Worm (Caenorhabditis elegans) whole organism, L4 larva: ENCODE data around the gene mdt-22.

Experiments used
- D1046.2 ChIP-seq: fragments of 200-800 bp; sonication (Bioruptor generic); IDR thresholded peaks from 2 replicates; pipeline ENCODE4 v1.3.6; 2022; ENCODE audit warnings: missing genetic modification characterization, missing compliant biosample characterization
- F37D6.2 ChIP-seq: sonication (generic microtip); optimal IDR thresholded peaks from 2 replicates; lab custom pipeline; 2016; ENCODE audit warnings: mild to moderate bottlenecking, missing genetic modification characterization, missing compliant biosample characterization
- Y105C5A.15 ChIP-seq: fragments of 200-800 bp; sonication (Bioruptor generic); IDR thresholded peaks from 2 replicates; pipeline ENCODE4 v1.3.6; 2022; ENCODE audit warnings: missing genetic modification characterization, missing compliant biosample characterization
- Y75B8A.6 ChIP-seq: fragments of 200-800 bp; sonication (Bioruptor generic); IDR thresholded peaks from 2 replicates; pipeline ENCODE4 v1.3.6; 2022; ENCODE audit warnings: missing genetic modification reagents, missing genetic modification characterization, missing compliant biosample characterization
- ZK546.5 ChIP-seq, 2 experiments: sonication (generic microtip); optimal IDR thresholded peaks; 2 replicates each; lab custom pipeline; 2017; ENCODE audit warnings: missing biosample characterization in 2 of 2, missing genetic modification characterization in 2 of 2
- aha-1 ChIP-seq: fragments of 150-350 bp; peaks from one replicate; lab custom pipeline; 2014; ENCODE audit warnings: missing biosample characterization, missing genetic modification characterization
- aly-2 ChIP-seq: sonication (generic microtip); optimal IDR thresholded peaks from 2 replicates; lab custom pipeline; 2018; ENCODE audit warnings: missing biosample characterization, missing genetic modification characterization
- arid-1 ChIP-seq: fragments of 200-800 bp; sonication (Bioruptor generic); conservative IDR thresholded peaks from 2 replicates; pipeline ENCODE4 v1.3.6; 2022; ENCODE audit warnings: missing genetic modification reagents, missing genetic modification characterization, missing compliant biosample characterization
- attf-4 ChIP-seq: sonication (generic microtip); optimal IDR thresholded peaks from 3 replicates; lab custom pipeline; 2017; ENCODE audit warnings: missing biosample characterization, missing genetic modification characterization
- ceh-62 ChIP-seq: sonication (generic microtip); optimal IDR thresholded peaks from 2 replicates; lab custom pipeline; 2017; ENCODE audit warnings: missing biosample characterization, missing genetic modification characterization
- dmd-6 ChIP-seq: fragments of 200-800 bp; sonication (Bioruptor generic); IDR thresholded peaks from 2 replicates; pipeline ENCODE4 v1.3.6; 2022; ENCODE audit warnings: missing genetic modification reagents, missing genetic modification characterization, missing compliant biosample characterization
- dmd-8 ChIP-seq: fragments of 200-800 bp; sonication (Bioruptor generic); IDR thresholded peaks from 2 replicates; pipeline ENCODE4 v1.3.6; 2022; ENCODE audit warnings: missing genetic modification characterization, missing compliant biosample characterization
- dve-1 ChIP-seq: sonication (generic microtip); optimal IDR thresholded peaks from 2 replicates; lab custom pipeline; 2017; ENCODE audit warnings: antibody characterized with exemption, mild to moderate bottlenecking, missing genetic modification characterization, missing compliant biosample characterization; ENCODE audit not compliant: insufficient read depth
- egl-27 ChIP-seq: sonication (generic microtip); optimal IDR thresholded peaks from 3 replicates; lab custom pipeline; 2017; ENCODE audit warnings: missing biosample characterization, missing genetic modification reagents, missing genetic modification characterization
- egl-43 ChIP-seq: fragments of 200-800 bp; sonication (Bioruptor generic); IDR thresholded peaks from 2 replicates; pipeline ENCODE4 v1.3.6; 2022; ENCODE audit warnings: missing genetic modification reagents, missing genetic modification characterization, missing compliant biosample characterization
- gei-8 ChIP-seq: fragments of 200-800 bp; sonication (Bioruptor generic); optimal IDR thresholded peaks from 2 replicates; lab custom pipeline; 2018; ENCODE audit warnings: mild to moderate bottlenecking, missing genetic modification characterization, missing compliant biosample characterization
- lin-1 ChIP-seq: fragments of 200-800 bp; sonication (Bioruptor generic); IDR thresholded peaks from 2 replicates; pipeline ENCODE4 v1.3.6; 2022; ENCODE audit warnings: missing genetic modification reagents, missing genetic modification characterization, missing compliant biosample characterization
- lsy-2 ChIP-seq, 2 experiments: fragments of 150-350 bp in 1 of 2; sonication (generic microtip) in 1 of 2; optimal IDR thresholded peaks; 2 replicates each; lab custom pipeline; 2014 to 2017; ENCODE audit warnings: missing biosample characterization in 2 of 2, missing genetic modification characterization in 2 of 2
- mdl-1 ChIP-seq, 2 experiments: fragments of 150-350 bp in 1 of 2; sonication (generic microtip) in 1 of 2; optimal IDR thresholded peaks; 2 replicates each; lab custom pipeline; 2014 to 2017; ENCODE audit warnings: missing biosample characterization in 2 of 2, missing genetic modification characterization in 2 of 2
- mep-1 ChIP-seq: fragments of 150-350 bp; sonication (generic microtip); optimal IDR thresholded peaks from 3 replicates; lab custom pipeline; 2014; ENCODE audit warnings: missing biosample characterization, missing genetic modification characterization
- mxl-3 ChIP-seq: fragments of 200-800 bp; sonication (Bioruptor generic); optimal IDR thresholded peaks from 2 replicates; lab custom pipeline; 2018; ENCODE audit warnings: mild to moderate bottlenecking, missing genetic modification characterization, missing compliant biosample characterization
- nhr-10 ChIP-seq: fragments of 150-350 bp; optimal IDR thresholded peaks from 2 replicates; lab custom pipeline; 2014; ENCODE audit warnings: missing biosample characterization, missing genetic modification characterization
- nhr-11 ChIP-seq: fragments of 150-350 bp; optimal IDR thresholded peaks from 2 replicates; lab custom pipeline; 2014; ENCODE audit warnings: missing biosample characterization, missing genetic modification characterization
- nhr-111 ChIP-seq: fragments of 200-800 bp; sonication (Bioruptor generic); optimal IDR thresholded peaks from 2 replicates; lab custom pipeline; 2018; ENCODE audit warnings: mild to moderate bottlenecking, missing genetic modification characterization, missing compliant biosample characterization
- nhr-25 ChIP-seq: sonication (generic microtip); optimal IDR thresholded peaks from 2 replicates; lab custom pipeline; 2017; ENCODE audit warnings: missing genetic modification characterization, mild to moderate bottlenecking, missing compliant biosample characterization, antibody characterized with exemption, moderate library complexity, borderline replicate concordance; ENCODE audit not compliant: insufficient read depth
- nhr-76 ChIP-seq: fragments of 150-350 bp; optimal IDR thresholded peaks from 2 replicates; lab custom pipeline; 2014; ENCODE audit warnings: missing biosample characterization, missing genetic modification characterization
- pha-4 ChIP-seq, 2 experiments: fragments of 150-350 bp in 1 of 2; fragments of 200-800 bp in 1 of 2; sonication (Bioruptor generic) in 1 of 2; IDR thresholded peaks in 1 of 2; optimal IDR thresholded peaks in 1 of 2; 2 replicates each; pipeline versions ENCODE4 v1.3.6 to Lab custom; 2014 to 2022; ENCODE audit warnings: missing genetic modification characterization in 2 of 2, missing genetic modification reagents in 2 of 2, missing biosample characterization in 1 of 2, missing compliant biosample characterization in 1 of 2
- pqm-1 ChIP-seq: sonication (generic microtip); optimal IDR thresholded peaks from 2 replicates; lab custom pipeline; 2017; ENCODE audit warnings: missing biosample characterization, missing genetic modification characterization
- sdz-12 ChIP-seq: fragments of 200-800 bp; sonication (Bioruptor generic); optimal IDR thresholded peaks from 2 replicates; lab custom pipeline; 2018; ENCODE audit warnings: mild to moderate bottlenecking, missing genetic modification characterization, missing compliant biosample characterization
- set-16 ChIP-seq: fragments of 200-800 bp; sonication (Bioruptor generic); IDR thresholded peaks from 2 replicates; pipeline ENCODE4 v1.3.6; 2022; ENCODE audit warnings: missing genetic modification reagents, missing genetic modification characterization, missing compliant biosample characterization
- unc-130 ChIP-seq: sonication (generic microtip); optimal IDR thresholded peaks from 2 replicates; lab custom pipeline; 2016; ENCODE audit warnings: missing genetic modification reagents, missing genetic modification characterization, missing compliant biosample characterization
- unc-39 ChIP-seq: sonication (generic microtip); optimal IDR thresholded peaks from 2 replicates; lab custom pipeline; 2017; ENCODE audit warnings: missing biosample characterization, missing genetic modification characterization
- unc-62 ChIP-seq, 3 experiments: fragments of 150-350 bp in 1 of 3; sonication (generic microtip); optimal IDR thresholded peaks in 2 of 3; peaks in 1 of 3; 1 replicate in 1 of 3; 2 replicates in 2 of 3; lab custom pipeline; 2014 to 2017; ENCODE audit warnings: missing biosample characterization in 3 of 3, missing genetic modification characterization in 3 of 3, missing genetic modification reagents in 3 of 3, missing genotype in 1 of 3
- zfp-2 ChIP-seq: sonication (generic microtip); optimal IDR thresholded peaks from 2 replicates; lab custom pipeline; 2016; ENCODE audit warnings: mild to moderate bottlenecking, missing genetic modification characterization, missing compliant biosample characterization
- zip-11 ChIP-seq: fragments of 200-800 bp; sonication (Bioruptor generic); IDR thresholded peaks from 2 replicates; pipeline ENCODE4 v1.3.6; 2022; ENCODE audit warnings: missing genetic modification characterization, missing compliant biosample characterization
- ztf-7 ChIP-seq: fragments of 150-350 bp; optimal IDR thresholded peaks from 2 replicates; lab custom pipeline; 2014; ENCODE audit warnings: missing biosample characterization, missing genetic modification characterization

mdt-22 gene

DNA sequence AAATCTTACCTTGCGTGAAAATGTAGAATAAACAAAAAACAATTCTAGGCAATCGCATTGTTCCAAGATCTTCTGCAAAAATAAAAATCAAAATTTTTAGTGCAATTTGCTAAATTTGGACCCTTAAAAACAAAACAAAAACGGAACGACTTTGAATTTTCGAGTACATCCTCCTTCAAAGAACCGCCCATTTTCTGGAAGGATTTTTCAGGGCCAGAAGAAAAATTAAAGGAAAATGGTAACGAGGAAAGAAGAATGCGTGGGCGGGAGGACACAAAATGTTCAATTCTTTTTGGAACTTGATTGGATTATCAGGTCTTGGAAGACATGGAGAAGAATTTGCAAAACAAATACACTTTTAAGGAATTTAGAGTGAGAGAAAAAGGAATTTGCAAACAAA, 29.9 kb upstream of the mdt-22 start, which contains the start of gene F54B3.4:
Gene F54B3.4, minus strand, starts transcription at position 101 of the 400 bp plus-strand sequence.
- TF ChIP-seq nhr-76 (no peak), mep-1 (tag; lab: Kevin White, UChicago) (no peak), nhr-111 (no peak), ZK546.5 (tag; optimal IDR thresholded peaks at IDR 0.05; lab: Kevin White, UChicago) (no peak), dve-1 (tag; lab: Kevin White, UChicago) (no peak), mxl-3 (GFP tag; lab: Kevin White, UChicago) (no peak), attf-4 (tag; lab: Kevin White, UChicago) (no peak), unc-130 (GFP tag; lab: Kevin White, UChicago) (no peak), pha-4 (GFP tag; IDR thresholded peaks at IDR 0.05; lab: Robert Waterston, UW) (no peak), pha-4 (tag; optimal IDR thresholded peaks at IDR 0.05; lab: Kevin White, UChicago) (no peak), F37D6.2 (no peak), mdl-1 (tag; optimal IDR thresholded peaks at IDR 0.05; lab: Kevin White, UChicago) (no peak)

DNA sequence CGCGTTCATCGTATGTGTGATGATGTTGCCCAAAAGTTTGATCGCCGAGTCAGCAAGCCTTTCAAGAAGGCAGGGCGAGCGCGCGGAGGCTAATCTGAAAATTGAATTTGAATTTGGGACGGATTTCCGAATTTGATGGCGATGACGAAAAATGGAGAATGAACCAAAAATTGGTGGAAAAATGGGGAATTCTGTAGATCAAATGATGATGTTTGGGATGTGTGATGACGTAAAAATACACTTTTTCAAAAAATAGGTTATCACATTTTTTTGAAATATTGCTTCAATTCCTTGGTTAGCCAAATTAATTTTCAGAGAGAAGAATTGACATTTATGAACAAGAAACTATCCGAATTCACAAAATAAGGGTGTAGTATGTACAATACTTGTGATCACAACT, 21.5 kb upstream of the mdt-22 start, which contains the start of gene ZK971.1:
Gene ZK971.1, minus strand, starts transcription at position 101 of the 400 bp plus-strand sequence.
- TF ChIP-seq set-16 (no peak), egl-43 (GFP tag; lab: Robert Waterston, UW) (no peak), Y75B8A.6 (no peak), Y105C5A.15 (GFP tag; lab: Robert Waterston, UW) (no peak), mep-1 (tag; lab: Kevin White, UChicago) (no peak)
- TF ChIP-seq, all 104 proteins: peak for 0

DNA sequence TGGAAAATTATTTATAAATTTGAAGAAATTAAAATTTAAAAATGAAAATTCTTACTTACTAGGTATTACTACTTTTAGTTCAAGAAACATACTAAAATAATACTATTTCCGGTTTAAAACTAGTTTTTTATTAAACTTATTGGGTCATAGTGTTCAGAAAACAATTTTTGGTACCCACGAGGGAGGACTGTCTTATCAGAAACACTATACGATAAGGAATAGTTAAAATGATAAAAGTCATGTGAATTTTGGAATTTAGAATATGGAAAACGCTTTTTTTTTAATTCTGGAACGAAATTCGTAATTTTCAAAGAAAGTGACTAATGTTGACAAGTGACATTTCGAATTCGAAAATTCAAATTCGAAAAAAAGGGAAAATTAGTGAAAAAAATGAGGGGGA, 19.3 kb upstream of the mdt-22 start:
- TF ChIP-seq lin-1 (GFP tag; lab: Robert Waterston, UW) (no peak), unc-39 (tag; lab: Kevin White, UChicago) (no peak), D1046.2 (GFP tag; lab: Robert Waterston, UW) (no peak), nhr-25 (no peak), lsy-2 (tag; optimal IDR thresholded peaks at IDR 0.05; lab: Kevin White, UChicago) (no peak), gei-8 (GFP tag; lab: Kevin White, UChicago) (no peak), pqm-1 (tag; lab: Kevin White, UChicago) (peak; percentile 27), arid-1 (GFP tag; lab: Robert Waterston, UW) (no peak), mdl-1 (tag; optimal IDR thresholded peaks at IDR 0.05; lab: Kevin White, UChicago) (peak in 1 of 2 experiments; percentile 2), mxl-3 (GFP tag; lab: Kevin White, UChicago) (no peak), ceh-62 (tag; lab: Kevin White, UChicago) (no peak), dmd-8 (GFP tag; lab: Robert Waterston, UW) (no peak), dmd-6 (GFP tag; lab: Robert Waterston, UW) (no peak), ztf-7 (no peak), egl-27 (tag; lab: Kevin White, UChicago) (no peak), dve-1 (tag; lab: Kevin White, UChicago) (peak; percentile 17), nhr-11 (tag; lab: Kevin White, UChicago) (no peak), sdz-12 (no peak), nhr-10 (tag; lab: Kevin White, UChicago) (no peak), nhr-76 (no peak)

DNA sequence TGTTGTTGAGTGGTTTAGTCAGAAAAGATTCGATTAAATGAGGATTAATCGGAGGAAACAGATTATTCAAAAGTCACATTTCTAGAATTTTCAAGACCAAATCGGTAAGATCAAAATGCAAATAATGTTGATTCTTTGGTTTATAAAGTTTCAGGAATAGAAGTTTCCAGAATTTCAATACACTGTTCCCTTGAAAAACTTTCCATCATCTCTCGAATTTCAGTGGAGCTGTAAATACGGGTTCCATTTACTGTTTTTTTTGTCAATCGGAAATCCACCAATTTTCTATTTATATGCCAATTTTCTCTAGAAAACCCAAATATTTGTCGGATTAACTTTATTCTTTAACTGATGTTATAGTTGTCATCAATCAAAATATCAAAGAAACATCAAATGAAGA, 17.9 kb upstream of the mdt-22 start:
- TF ChIP-seq zfp-2 (tag; lab: Kevin White, UChicago) = no peak
- peak; percentile 69 for TF ChIP-seq aha-1 (tag; lab: Kevin White, UChicago)
- no peak for TF ChIP-seq zip-11 (GFP tag; lab: Robert Waterston, UW)

DNA sequence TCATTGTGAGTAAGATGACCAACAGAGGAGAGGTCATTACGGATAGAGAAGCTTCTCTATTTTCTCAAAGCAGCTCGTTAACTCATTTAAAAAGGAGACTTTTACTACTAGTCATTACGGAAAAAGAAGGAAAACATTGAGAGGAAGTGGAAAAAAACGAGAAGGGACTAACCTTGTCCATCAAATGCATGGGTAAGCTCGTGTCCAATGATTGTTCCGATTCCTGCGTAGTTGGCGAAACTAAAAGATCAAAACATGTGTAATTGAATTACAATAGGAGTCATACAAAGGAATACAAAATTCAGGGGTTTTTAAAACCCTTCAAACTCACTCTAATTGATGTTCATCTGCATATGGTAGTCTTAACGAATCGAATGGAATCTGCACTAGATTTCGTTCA, 16.0 kb upstream of the mdt-22 start:
- TF ChIP-seq unc-62 (GFP tag; optimal IDR thresholded peaks at IDR 0.05 in 1 of 2; lab: Kevin White, UChicago) (peak in 1 of 2 experiments; percentile 98), unc-62 (tag; optimal IDR thresholded peaks at IDR 0.05; lab: Kevin White, UChicago) (no peak), aly-2 (tag; lab: Kevin White, UChicago) (no peak)
